Worm (Caenorhabditis elegans) whole organism, L4 larva: ENCODE results near the gene cht-4.

Experiments used
- F44E2.7 ChIP-seq: fragments of 200-800 bp; sonication (Bioruptor generic); IDR thresholded peaks from 2 replicates; pipeline ENCODE4 v2.1.2; 2022; ENCODE audit warnings: missing genetic modification characterization, missing compliant biosample characterization
- R02D3.7 ChIP-seq: fragments of 150-350 bp; sonication (generic microtip); optimal IDR thresholded peaks from 3 replicates; lab custom pipeline; 2014; ENCODE audit warnings: missing biosample characterization, missing genetic modification characterization
- Y105C5A.15 ChIP-seq: fragments of 200-800 bp; sonication (Bioruptor generic); IDR thresholded peaks from 2 replicates; pipeline ENCODE4 v1.3.6; 2022; ENCODE audit warnings: missing genetic modification characterization, missing compliant biosample characterization
- Y48G9A.11 ChIP-seq: fragments of 200-800 bp; sonication (Bioruptor generic); IDR thresholded peaks from 2 replicates; pipeline ENCODE4 v1.3.6; 2022; ENCODE audit warnings: missing genetic modification reagents, missing genetic modification characterization, missing compliant biosample characterization
- Y5F2A.4 ChIP-seq: fragments of 200-800 bp; sonication (Bioruptor generic); optimal IDR thresholded peaks from 2 replicates; lab custom pipeline; 2018; ENCODE audit warnings: mild to moderate bottlenecking, missing genetic modification characterization, missing compliant biosample characterization
- ZK337.2 ChIP-seq: fragments of 200-800 bp; sonication (Bioruptor generic); IDR thresholded peaks from 2 replicates; pipeline ENCODE4 v1.3.6; 2022; ENCODE audit warnings: missing genetic modification reagents, missing genetic modification characterization, missing compliant biosample characterization
- ZK546.5 ChIP-seq, 2 experiments: sonication (generic microtip); optimal IDR thresholded peaks; 2 replicates each; lab custom pipeline; 2017; ENCODE audit warnings: missing biosample characterization in 2 of 2, missing genetic modification characterization in 2 of 2
- aha-1 ChIP-seq: fragments of 150-350 bp; peaks from one replicate; lab custom pipeline; 2014; ENCODE audit warnings: missing biosample characterization, missing genetic modification characterization
- attf-4 ChIP-seq: sonication (generic microtip); optimal IDR thresholded peaks from 3 replicates; lab custom pipeline; 2017; ENCODE audit warnings: missing biosample characterization, missing genetic modification characterization
- ceh-28 ChIP-seq: fragments of 150-350 bp; optimal IDR thresholded peaks from 2 replicates; lab custom pipeline; 2014; ENCODE audit warnings: missing biosample characterization, missing genetic modification reagents, missing genetic modification characterization
- ceh-32 ChIP-seq: sonication (generic microtip); optimal IDR thresholded peaks from 2 replicates; lab custom pipeline; 2016; ENCODE audit warnings: mild to moderate bottlenecking, missing genetic modification characterization, missing compliant biosample characterization; ENCODE audit not compliant: poor library complexity
- ceh-62 ChIP-seq: sonication (generic microtip); optimal IDR thresholded peaks from 2 replicates; lab custom pipeline; 2017; ENCODE audit warnings: missing biosample characterization, missing genetic modification characterization
- cey-2 ChIP-seq: sonication (generic microtip); optimal IDR thresholded peaks from 3 replicates; lab custom pipeline; 2017; ENCODE audit warnings: missing genetic modification characterization, mild to moderate bottlenecking, missing compliant biosample characterization, antibody characterized with exemption, borderline replicate concordance; ENCODE audit not compliant: insufficient read depth
- ctbp-1 ChIP-seq: fragments of 200-800 bp; sonication (Bioruptor generic); IDR thresholded peaks from 2 replicates; pipeline ENCODE4 v1.3.6; 2022; ENCODE audit warnings: missing genetic modification reagents, missing genetic modification characterization, missing compliant biosample characterization
- daf-16 ChIP-seq, 3 experiments: sonication (generic microtip); optimal IDR thresholded peaks; 2 replicates each; lab custom pipeline; 2016 to 2017; ENCODE audit warnings: missing genetic modification characterization in 3 of 3, missing genetic modification reagents in 3 of 3, mild to moderate bottlenecking in 2 of 3, missing compliant biosample characterization in 2 of 3, missing biosample characterization in 1 of 3, moderate library complexity in 1 of 3
- daf-8 ChIP-seq: fragments of 200-800 bp; sonication (Bioruptor generic); IDR thresholded peaks from 2 replicates; pipeline ENCODE4 v1.3.6; 2022; ENCODE audit warnings: missing genetic modification characterization, missing compliant biosample characterization
- dmd-8 ChIP-seq: fragments of 200-800 bp; sonication (Bioruptor generic); IDR thresholded peaks from 2 replicates; pipeline ENCODE4 v1.3.6; 2022; ENCODE audit warnings: missing genetic modification characterization, missing compliant biosample characterization
- dmd-9 ChIP-seq: fragments of 200-800 bp; sonication (Bioruptor generic); IDR thresholded peaks from 2 replicates; pipeline ENCODE4 v1.3.6; 2022; ENCODE audit warnings: missing genetic modification reagents, missing genetic modification characterization, missing compliant biosample characterization
- dpl-1 ChIP-seq: fragments of 150-350 bp; optimal IDR thresholded peaks from 2 replicates; lab custom pipeline; 2014; ENCODE audit warnings: missing biosample characterization, missing genetic modification reagents, missing genetic modification characterization
- duxl-1 ChIP-seq: sonication (generic microtip); optimal IDR thresholded peaks from 2 replicates; lab custom pipeline; 2016; ENCODE audit warnings: mild to moderate bottlenecking, missing genetic modification characterization, moderate library complexity, missing compliant biosample characterization; ENCODE audit not compliant: poor library complexity
- fkh-10 ChIP-seq: fragments of 150-350 bp; optimal IDR thresholded peaks from 2 replicates; lab custom pipeline; 2014; ENCODE audit warnings: missing biosample characterization, missing genetic modification reagents, missing genetic modification characterization
- hmg-1.1 ChIP-seq: fragments of 200-800 bp; sonication (Bioruptor generic); IDR thresholded peaks from 2 replicates; pipeline ENCODE4 v1.3.6; 2022; ENCODE audit warnings: missing genetic modification reagents, missing genetic modification characterization, missing compliant biosample characterization
- lin-13 ChIP-seq: fragments of 150-350 bp; optimal IDR thresholded peaks from 2 replicates; lab custom pipeline; 2014; ENCODE audit warnings: missing biosample characterization, missing genetic modification reagents, missing genetic modification characterization
- lin-15B ChIP-seq: fragments of 150-350 bp; sonication (generic microtip); optimal IDR thresholded peaks from 3 replicates; lab custom pipeline; 2014; ENCODE audit warnings: missing biosample characterization, missing genetic modification characterization
- lin-38 ChIP-seq: fragments of 200-800 bp; sonication (Bioruptor generic); IDR thresholded peaks from 2 replicates; pipeline ENCODE4 v1.3.6; 2022; ENCODE audit warnings: missing genetic modification reagents, missing genetic modification characterization, missing compliant biosample characterization
- lsy-2 ChIP-seq, 2 experiments: fragments of 150-350 bp in 1 of 2; sonication (generic microtip) in 1 of 2; optimal IDR thresholded peaks; 2 replicates each; lab custom pipeline; 2014 to 2017; ENCODE audit warnings: missing biosample characterization in 2 of 2, missing genetic modification characterization in 2 of 2
- madf-5 ChIP-seq, 2 experiments: fragments of 200-800 bp; sonication (Bioruptor generic); IDR thresholded peaks; 2 replicates each; pipeline ENCODE4 v1.3.6; 2022; ENCODE audit warnings: missing compliant biosample characterization in 2 of 2, missing genetic modification characterization in 2 of 2
- madf-9 ChIP-seq: fragments of 200-800 bp; sonication (Bioruptor generic); conservative IDR thresholded peaks from 2 replicates; pipeline ENCODE4 v1.3.6; 2022; ENCODE audit warnings: missing genetic modification reagents, missing genetic modification characterization, missing compliant biosample characterization
- mep-1 ChIP-seq: fragments of 150-350 bp; sonication (generic microtip); optimal IDR thresholded peaks from 3 replicates; lab custom pipeline; 2014; ENCODE audit warnings: missing biosample characterization, missing genetic modification characterization
- mes-2 ChIP-seq: sonication (generic microtip); optimal IDR thresholded peaks from 2 replicates; lab custom pipeline; 2016; ENCODE audit warnings: missing genotype, mild to moderate bottlenecking, missing genetic modification characterization, missing compliant biosample characterization; ENCODE audit not compliant: poor library complexity, severe bottlenecking
- mxl-2 ChIP-seq: fragments of 200-800 bp; sonication (Bioruptor generic); conservative IDR thresholded peaks from 2 replicates; pipeline ENCODE4 v1.3.6; 2022; ENCODE audit warnings: missing genetic modification reagents, missing genetic modification characterization, missing compliant biosample characterization
- mxl-3 ChIP-seq: fragments of 200-800 bp; sonication (Bioruptor generic); optimal IDR thresholded peaks from 2 replicates; lab custom pipeline; 2018; ENCODE audit warnings: mild to moderate bottlenecking, missing genetic modification characterization, missing compliant biosample characterization
- nhr-10 ChIP-seq: fragments of 150-350 bp; optimal IDR thresholded peaks from 2 replicates; lab custom pipeline; 2014; ENCODE audit warnings: missing biosample characterization, missing genetic modification characterization
- nhr-237 ChIP-seq: sonication (generic microtip); optimal IDR thresholded peaks from 2 replicates; lab custom pipeline; 2017; ENCODE audit warnings: missing biosample characterization, missing genetic modification characterization
- nhr-25 ChIP-seq: sonication (generic microtip); optimal IDR thresholded peaks from 2 replicates; lab custom pipeline; 2017; ENCODE audit warnings: missing genetic modification characterization, mild to moderate bottlenecking, missing compliant biosample characterization, antibody characterized with exemption, moderate library complexity, borderline replicate concordance; ENCODE audit not compliant: insufficient read depth
- nhr-28 ChIP-seq: fragments of 150-350 bp; optimal IDR thresholded peaks from 2 replicates; lab custom pipeline; 2014; ENCODE audit warnings: missing biosample characterization, missing genetic modification characterization
- nhr-42 ChIP-seq: fragments of 200-800 bp; sonication (Bioruptor generic); IDR thresholded peaks from 2 replicates; pipeline ENCODE4 v1.3.6; 2022; ENCODE audit warnings: missing genetic modification characterization, missing compliant biosample characterization
- pha-4 ChIP-seq, 2 experiments: fragments of 150-350 bp in 1 of 2; fragments of 200-800 bp in 1 of 2; sonication (Bioruptor generic) in 1 of 2; IDR thresholded peaks in 1 of 2; optimal IDR thresholded peaks in 1 of 2; 2 replicates each; pipeline versions ENCODE4 v1.3.6 to Lab custom; 2014 to 2022; ENCODE audit warnings: missing genetic modification characterization in 2 of 2, missing genetic modification reagents in 2 of 2, missing biosample characterization in 1 of 2, missing compliant biosample characterization in 1 of 2
- snpc-1.2 ChIP-seq: fragments of 200-800 bp; sonication (Bioruptor generic); IDR thresholded peaks from 2 replicates; pipeline ENCODE4 v1.3.6; 2022; ENCODE audit warnings: missing genetic modification reagents, missing genetic modification characterization, missing compliant biosample characterization
- snpc-4 ChIP-seq: fragments of 150-350 bp; optimal IDR thresholded peaks from 2 replicates; lab custom pipeline; 2014; ENCODE audit warnings: missing biosample characterization, missing genetic modification characterization
- spr-1 ChIP-seq: sonication (generic microtip); optimal IDR thresholded peaks from 2 replicates; lab custom pipeline; 2016; ENCODE audit warnings: mild to moderate bottlenecking, missing genetic modification characterization, missing compliant biosample characterization
- spr-3 ChIP-seq: fragments of 200-800 bp; sonication (Bioruptor generic); optimal IDR thresholded peaks from 2 replicates; lab custom pipeline; 2018; ENCODE audit warnings: mild to moderate bottlenecking, missing genetic modification characterization, missing compliant biosample characterization
- tra-1 ChIP-seq: fragments of 200-800 bp; sonication (Bioruptor generic); IDR thresholded peaks from 2 replicates; pipeline ENCODE4 v1.3.6; 2022; ENCODE audit warnings: missing genetic modification reagents, missing genetic modification characterization, missing compliant biosample characterization
- unc-130 ChIP-seq: sonication (generic microtip); optimal IDR thresholded peaks from 2 replicates; lab custom pipeline; 2016; ENCODE audit warnings: missing genetic modification reagents, missing genetic modification characterization, missing compliant biosample characterization
- vab-7 ChIP-seq: fragments of 200-800 bp; sonication (Bioruptor generic); IDR thresholded peaks from 2 replicates; pipeline ENCODE4 v1.3.6; 2022; ENCODE audit warnings: missing genetic modification reagents, missing genetic modification characterization, missing compliant biosample characterization
- zip-2 ChIP-seq: fragments of 150-350 bp; optimal IDR thresholded peaks from 2 replicates; lab custom pipeline; 2014; ENCODE audit warnings: missing biosample characterization, missing genetic modification characterization
- ztf-11 ChIP-seq: fragments of 150-350 bp; optimal IDR thresholded peaks from 2 replicates; lab custom pipeline; 2014; ENCODE audit warnings: missing biosample characterization, missing genetic modification characterization

Gene cht-4

ce11 chrIII:1604514-1604976, 52.7 kb downstream of the cht-4 start, which contains the start of gene Y22D7AL.6 (continued):
- TF ChIP-seq dmd-9 (GFP tag; lab: Robert Waterston, UW) (0 out of 2 replicates have a peak, but pooled peaks have one; percentile 12), mep-1 (no peak), hmg-1.1 (peak; percentile 68), R02D3.7 (tag; lab: Kevin White, UChicago) (no peak), tra-1 (GFP tag; lab: Robert Waterston, UW) (peak; percentile 79), ZK337.2 (GFP tag; lab: Robert Waterston, UW) (no peak), ZK546.5 (tag; optimal IDR thresholded peaks at IDR 0.05; lab: Kevin White, UChicago) (no peak), snpc-1.2 (GFP tag; lab: Robert Waterston, UW) (peak; percentile 79), ctbp-1 (peak; percentile 81), spr-3 (GFP tag; lab: Kevin White, UChicago) (peak; percentile 79), ceh-62 (no peak)

ce11 chrIII:1603776-1604175, 53.5 kb downstream of the cht-4 start:
- TF ChIP-seq Y5F2A.4 (GFP tag; lab: Kevin White, UChicago) = peak; percentile 2
- 0 out of 2 replicates have a peak, but pooled peaks have one; percentile 72 for TF ChIP-seq F44E2.7 (GFP tag; lab: Robert Waterston, UW)
- TF ChIP-seq madf-9 = peak; percentile 42; the same call in 1 of the 2 replicates
- TF ChIP-seq R02D3.7 (tag; lab: Kevin White, UChicago) = no peak
- TF ChIP-seq zip-2 (tag; lab: Kevin White, UChicago) = no peak
- no peak for TF ChIP-seq cey-2 (tag; lab: Kevin White, UChicago)
- no peak for TF ChIP-seq lsy-2 (tag; optimal IDR thresholded peaks at IDR 0.05; lab: Kevin White, UChicago)
- TF ChIP-seq Y48G9A.11 (GFP tag; lab: Robert Waterston, UW) = 0 out of 2 replicates have a peak, but pooled peaks have one; percentile 9
- no peak for TF ChIP-seq nhr-25 (tag; lab: Kevin White, UChicago)
- TF ChIP-seq pha-4 (GFP tag; IDR thresholded peaks at IDR 0.05; lab: Robert Waterston, UW) = 0 out of 2 replicates have a peak, but pooled peaks have one; percentile 52
- TF ChIP-seq pha-4 (tag; optimal IDR thresholded peaks at IDR 0.05; lab: Kevin White, UChicago) = no peak
- TF ChIP-seq ztf-11 (tag; lab: Kevin White, UChicago) = no peak
- no peak for TF ChIP-seq fkh-10
- peak; percentile 43 for TF ChIP-seq unc-130
- TF ChIP-seq spr-1 = no peak
- no peak for TF ChIP-seq dmd-8 (GFP tag; lab: Robert Waterston, UW)
- no peak for TF ChIP-seq mxl-3 (GFP tag; lab: Kevin White, UChicago)
- peak; percentile 62 for TF ChIP-seq lin-38 (GFP tag; lab: Robert Waterston, UW)
- TF ChIP-seq mxl-2 (GFP tag; lab: Robert Waterston, UW) = no peak
- no peak for TF ChIP-seq ceh-32
- TF ChIP-seq vab-7 (GFP tag; lab: Robert Waterston, UW) = peak; percentile 41; the same call in 1 of the 2 replicates
- no peak for TF ChIP-seq lin-15B (tag; lab: Kevin White, UChicago)
- no peak for TF ChIP-seq ZK546.5 (tag; optimal IDR thresholded peaks at IDR 0.05; lab: Kevin White, UChicago)
- TF ChIP-seq nhr-42 (GFP tag; lab: Robert Waterston, UW) = no peak
- peak; percentile 39 for TF ChIP-seq aha-1 (tag; lab: Kevin White, UChicago)
- TF ChIP-seq mes-2 (tag; lab: Kevin White, UChicago) = peak; percentile 54
- peak in 1 of 2 experiments; percentile 69; a peak in 1 of 4 replicates for TF ChIP-seq madf-5 (GFP tag; IDR thresholded peaks at IDR 0.05; lab: Robert Waterston, UW)
- TF ChIP-seq snpc-4 (tag; lab: Kevin White, UChicago) = no peak
- TF ChIP-seq nhr-237 (tag; lab: Kevin White, UChicago) = no peak
- no peak for TF ChIP-seq ceh-28 (tag; lab: Kevin White, UChicago)
- TF ChIP-seq nhr-10 (tag; lab: Kevin White, UChicago) = no peak
- no peak for TF ChIP-seq attf-4 (tag; lab: Kevin White, UChicago)
- no peak for TF ChIP-seq daf-8 (GFP tag; lab: Robert Waterston, UW)
- TF ChIP-seq dpl-1 (GFP tag; lab: Kevin White, UChicago) = no peak
- TF ChIP-seq nhr-28 (tag; lab: Kevin White, UChicago) = no peak
- no peak for TF ChIP-seq daf-16 (GFP tag; optimal IDR thresholded peaks at IDR 0.05; lab: Kevin White, UChicago)
- no peak for TF ChIP-seq daf-16 (tag; optimal IDR thresholded peaks at IDR 0.05; lab: Kevin White, UChicago)
- TF ChIP-seq lin-13 (GFP tag; lab: Kevin White, UChicago) = peak; percentile 56
- TF ChIP-seq duxl-1 (tag; lab: Kevin White, UChicago) = no peak
- no peak for TF ChIP-seq dmd-9 (GFP tag; lab: Robert Waterston, UW)
- 0 out of 2 replicates have a peak, but pooled peaks have one; percentile 52 for TF ChIP-seq Y105C5A.15 (GFP tag; lab: Robert Waterston, UW)
